Fruit fly (Drosophila melanogaster) whole organism, embryonic: Measurements from ENCODE around the gene Dup99B.
A peak's percentile ranks its signal among the peaks of the same experiment; 100 is the strongest.

Source experiments
- C15 ChIP-seq: fragments of 200-800 bp; sonication (Bioruptor generic); IDR thresholded peaks from 3 replicates; pipeline ENCODE4 v1.3.6; 2022; ENCODE audit warnings: missing biosample characterization, missing genetic modification characterization
- CG1024 ChIP-seq: fragments of 200-800 bp; sonication (Bioruptor generic); IDR thresholded peaks from 2 replicates; pipeline ENCODE4 v1.3.6; 2022; ENCODE audit warnings: missing biosample characterization, missing genetic modification characterization
- CG11085 ChIP-seq: fragments of 200-800 bp; sonication (Bioruptor generic); IDR thresholded peaks from 2 replicates; pipeline ENCODE4 v1.3.6; 2022; ENCODE audit warnings: missing biosample characterization, missing genetic modification characterization
- CG13287 ChIP-seq: fragments of 200-800 bp; sonication (Bioruptor generic); IDR thresholded peaks from 2 replicates; pipeline ENCODE4 v1.3.6; 2022; ENCODE audit warnings: missing biosample characterization, missing genetic modification characterization; ENCODE audit not compliant: partially characterized antibody
- CG13296 ChIP-seq: fragments of 200-800 bp; sonication (Bioruptor generic); optimal IDR thresholded peaks from 3 replicates; lab custom pipeline; 2018; ENCODE audit warnings: missing biosample characterization, mild to moderate bottlenecking, missing genetic modification characterization
- CG13424 ChIP-seq: fragments of 200-800 bp; sonication (Bioruptor generic); optimal IDR thresholded peaks from 2 replicates; lab custom pipeline; 2019; ENCODE audit warnings: missing biosample characterization, mild to moderate bottlenecking, missing genetic modification characterization, moderate library complexity
- CG13775 ChIP-seq: fragments of 200-800 bp; sonication (Bioruptor generic); optimal IDR thresholded peaks from 3 replicates; lab custom pipeline; 2017; ENCODE audit warnings: missing biosample characterization, mild to moderate bottlenecking, missing genetic modification characterization
- CG14014 ChIP-seq: fragments of 200-800 bp; sonication (Bioruptor generic); IDR thresholded peaks from 2 replicates; pipeline ENCODE4 v1.3.6; 2022; ENCODE audit warnings: missing biosample characterization, missing genetic modification characterization
- CG14441 ChIP-seq: fragments of 200-800 bp; sonication (Bioruptor generic); IDR thresholded peaks from 2 replicates; pipeline ENCODE4 v1.3.6; 2022; ENCODE audit warnings: missing biosample characterization, missing genetic modification characterization
- CG14710 ChIP-seq: fragments of 200-800 bp; sonication (Bioruptor generic); optimal IDR thresholded peaks from 3 replicates; lab custom pipeline; 2019; ENCODE audit warnings: missing biosample characterization, mild to moderate bottlenecking, missing genetic modification characterization, moderate library complexity
- CG1529 ChIP-seq: fragments of 200-800 bp; sonication (Bioruptor generic); optimal IDR thresholded peaks from 3 replicates; lab custom pipeline; 2018; ENCODE audit warnings: missing biosample characterization, missing genetic modification characterization
- CG18262 ChIP-seq: fragments of 200-800 bp; optimal IDR thresholded peaks from 3 replicates; lab custom pipeline; 2019; ENCODE audit warnings: missing biosample characterization, mild to moderate bottlenecking, missing genetic modification characterization, moderate library complexity
- CG32532 ChIP-seq: fragments of 200-800 bp; sonication (Bioruptor generic); IDR thresholded peaks from 2 replicates; pipeline ENCODE4 v1.3.6; 2022; ENCODE audit warnings: missing biosample characterization, missing genetic modification characterization
- CG4282 ChIP-seq: fragments of 200-800 bp; sonication (Bioruptor generic); optimal IDR thresholded peaks from 2 replicates; lab custom pipeline; 2016; ENCODE audit warnings: missing biosample characterization, missing genetic modification characterization
- CG5180 ChIP-seq: fragments of 200-800 bp; sonication (Bioruptor generic); optimal IDR thresholded peaks from 3 replicates; lab custom pipeline; 2017; ENCODE audit warnings: missing biosample characterization, missing genetic modification characterization, mild to moderate bottlenecking, moderate library complexity, missing genetic modification reagents
- CG6791 ChIP-seq: fragments of 200-800 bp; sonication (Bioruptor generic); IDR thresholded peaks from 3 replicates; pipeline ENCODE4 v1.3.6; 2022; ENCODE audit warnings: missing biosample characterization, missing genetic modification characterization; ENCODE audit not compliant: partially characterized antibody
- CG7357 ChIP-seq: fragments of 200-800 bp; sonication (Bioruptor generic); IDR thresholded peaks from 3 replicates; pipeline ENCODE4 v1.3.6; 2022; ENCODE audit warnings: missing biosample characterization, missing genetic modification characterization
- CG8281 ChIP-seq: fragments of 200-800 bp; sonication (Bioruptor generic); optimal IDR thresholded peaks from 2 replicates; lab custom pipeline; 2018; ENCODE audit warnings: missing biosample characterization, mild to moderate bottlenecking, missing genetic modification characterization, moderate library complexity
- CG9727 ChIP-seq: fragments of 200-800 bp; sonication (Bioruptor generic); optimal IDR thresholded peaks from 3 replicates; lab custom pipeline; 2017; ENCODE audit warnings: missing biosample characterization, mild to moderate bottlenecking, missing genetic modification characterization
- CG9932 ChIP-seq: fragments of 200-800 bp; sonication (Bioruptor generic); IDR thresholded peaks from 2 replicates; pipeline ENCODE4 v1.3.6; 2022; ENCODE audit warnings: missing biosample characterization, missing genetic modification characterization
- CkIIα-i1 ChIP-seq: fragments of 200-800 bp; sonication (Bioruptor generic); IDR thresholded peaks from 2 replicates; pipeline ENCODE4 v1.3.6; 2022; ENCODE audit warnings: missing biosample characterization, missing genetic modification characterization
- Dad ChIP-seq: fragments of 200-800 bp; sonication (Bioruptor generic); optimal IDR thresholded peaks from 3 replicates; lab custom pipeline; 2016; ENCODE audit warnings: missing biosample characterization, missing genetic modification characterization
- Fer2 ChIP-seq: fragments of 200-800 bp; sonication (Bioruptor generic); optimal IDR thresholded peaks from 2 replicates; lab custom pipeline; 2018; ENCODE audit warnings: missing biosample characterization, mild to moderate bottlenecking, missing genetic modification characterization, moderate library complexity
- H15 ChIP-seq: fragments of 200-800 bp; sonication (Bioruptor generic); IDR thresholded peaks from 3 replicates; pipeline ENCODE4 v1.3.6; 2022; ENCODE audit warnings: missing biosample characterization, missing genetic modification characterization
- HLHmδ ChIP-seq: fragments of 200-800 bp; sonication (Bioruptor generic); optimal IDR thresholded peaks from 2 replicates; lab custom pipeline; 2018; ENCODE audit warnings: missing biosample characterization, mild to moderate bottlenecking, missing genetic modification characterization, moderate library complexity
- Hmr ChIP-seq: fragments of 200-800 bp; sonication (Bioruptor generic); optimal IDR thresholded peaks from 3 replicates; lab custom pipeline; 2017; ENCODE audit warnings: mild to moderate bottlenecking, missing biosample characterization, missing genetic modification reagents, missing genetic modification characterization
- MBD-R2 ChIP-seq: fragments of 200-800 bp; sonication (Bioruptor generic); IDR thresholded peaks from 2 replicates; pipeline ENCODE4 v1.3.6; 2022; ENCODE audit warnings: missing biosample characterization, missing genetic modification characterization
- MESR4 ChIP-seq: fragments of 200-800 bp; sonication (Bioruptor generic); optimal IDR thresholded peaks from 2 replicates; lab custom pipeline; 2018; ENCODE audit warnings: missing biosample characterization, mild to moderate bottlenecking, missing genetic modification characterization, moderate library complexity
- Six4 ChIP-seq: fragments of 200-800 bp; sonication (Bioruptor generic); optimal IDR thresholded peaks from 2 replicates; lab custom pipeline; 2016; ENCODE audit warnings: missing biosample characterization, missing genetic modification characterization
- TFAM ChIP-seq: fragments of 200-800 bp; sonication (Bioruptor generic); optimal IDR thresholded peaks from 2 replicates; lab custom pipeline; 2017; ENCODE audit warnings: missing biosample characterization, missing genetic modification characterization, inconsistent platforms
- Usf ChIP-seq: fragments of 200-800 bp; sonication (Bioruptor generic); optimal IDR thresholded peaks from 2 replicates; lab custom pipeline; 2017; ENCODE audit warnings: missing genotype, missing biosample characterization, missing genetic modification characterization
- ac ChIP-seq: fragments of 200-800 bp; sonication (Bioruptor generic); optimal IDR thresholded peaks from 3 replicates; lab custom pipeline; 2017; ENCODE audit warnings: missing biosample characterization, mild to moderate bottlenecking, missing genetic modification characterization
- bigmax ChIP-seq: fragments of 200-800 bp; sonication (Bioruptor generic); optimal IDR thresholded peaks from 2 replicates; lab custom pipeline; 2018; ENCODE audit warnings: missing biosample characterization, mild to moderate bottlenecking, missing genetic modification characterization
- dysf ChIP-seq: fragments of 200-800 bp; sonication (Bioruptor generic); IDR thresholded peaks from 3 replicates; pipeline ENCODE4 v1.3.6; 2022; ENCODE audit warnings: missing biosample characterization, missing genetic modification characterization
- ftz-f1 ChIP-seq: fragments of 200-800 bp; sonication (Bioruptor generic); optimal IDR thresholded peaks from 2 replicates; lab custom pipeline; 2016; ENCODE audit warnings: missing biosample characterization, missing genetic modification characterization
- her ChIP-seq: fragments of 200-800 bp; sonication (Bioruptor generic); optimal IDR thresholded peaks from 2 replicates; lab custom pipeline; 2016; ENCODE audit warnings: missing biosample characterization, missing genetic modification characterization
- insv ChIP-seq, 2 experiments: fragments of 200-800 bp; sonication (Bioruptor generic); optimal IDR thresholded peaks; 3 replicates each; lab custom pipeline; 2016 to 2018; ENCODE audit warnings: missing biosample characterization in 2 of 2, missing genetic modification characterization in 2 of 2
- inv ChIP-seq: fragments of 200-800 bp; sonication (Bioruptor generic); IDR thresholded peaks from 2 replicates; pipeline ENCODE4 v1.3.6; 2022; ENCODE audit warnings: missing biosample characterization, missing genetic modification characterization; ENCODE audit not compliant: partially characterized antibody
- jigr1 ChIP-seq: fragments of 200-800 bp; sonication (Bioruptor generic); IDR thresholded peaks from 3 replicates; pipeline ENCODE4 v1.3.6; 2022; ENCODE audit warnings: missing biosample characterization, missing genetic modification characterization
- jumu ChIP-seq: fragments of 200-800 bp; sonication (Bioruptor generic); optimal IDR thresholded peaks from 3 replicates; lab custom pipeline; 2016; ENCODE audit warnings: missing biosample characterization, missing genetic modification characterization
- kay ChIP-seq: fragments of 200-800 bp; sonication (Bioruptor generic); optimal IDR thresholded peaks from 2 replicates; lab custom pipeline; 2016; ENCODE audit warnings: missing biosample characterization, missing genetic modification characterization
- odd ChIP-seq: fragments of 200-800 bp; sonication (Bioruptor generic); optimal IDR thresholded peaks from 2 replicates; lab custom pipeline; 2017; ENCODE audit warnings: missing biosample characterization, mild to moderate bottlenecking, missing genetic modification characterization
- org-1 ChIP-seq: fragments of 200-800 bp; sonication (Bioruptor generic); optimal IDR thresholded peaks from 2 replicates; lab custom pipeline; 2017; ENCODE audit warnings: missing biosample characterization, missing genetic modification characterization
- repo ChIP-seq: fragments of 200-800 bp; sonication (Bioruptor generic); optimal IDR thresholded peaks from 2 replicates; lab custom pipeline; 2016; ENCODE audit warnings: missing biosample characterization, missing genetic modification characterization
- sd ChIP-seq: fragments of 200-800 bp; sonication (Bioruptor generic); optimal IDR thresholded peaks from 3 replicates; lab custom pipeline; 2018; ENCODE audit warnings: missing biosample characterization, mild to moderate bottlenecking, missing genetic modification characterization, moderate library complexity
- shn ChIP-seq: fragments of 200-800 bp; sonication (Bioruptor generic); optimal IDR thresholded peaks from 3 replicates; lab custom pipeline; 2016; ENCODE audit warnings: missing biosample characterization, missing genetic modification characterization
- sisA ChIP-seq: fragments of 200-800 bp; sonication (Bioruptor generic); IDR thresholded peaks from 2 replicates; pipeline ENCODE4 v1.3.6; 2022; ENCODE audit warnings: missing biosample characterization, missing genetic modification characterization
- sob ChIP-seq: fragments of 200-800 bp; sonication (Bioruptor generic); IDR thresholded peaks from 2 replicates; pipeline ENCODE4 v1.3.6; 2022; ENCODE audit warnings: missing biosample characterization, missing genetic modification characterization
- tio ChIP-seq: fragments of 200-800 bp; sonication (Bioruptor generic); optimal IDR thresholded peaks from 2 replicates; lab custom pipeline; 2017; ENCODE audit warnings: missing biosample characterization, missing genetic modification characterization, inconsistent platforms
- unc-4 ChIP-seq: fragments of 200-800 bp; sonication (Bioruptor generic); IDR thresholded peaks from 2 replicates; pipeline ENCODE4 v1.3.6; 2022; ENCODE audit warnings: missing biosample characterization, missing genetic modification characterization; ENCODE audit not compliant: partially characterized antibody
- z ChIP-seq: fragments of 200-800 bp; sonication (Bioruptor generic); IDR thresholded peaks from 3 replicates; pipeline ENCODE4 v1.3.6; 2022; ENCODE audit warnings: missing biosample characterization, missing genetic modification characterization

The Dup99B gene

DNA sequence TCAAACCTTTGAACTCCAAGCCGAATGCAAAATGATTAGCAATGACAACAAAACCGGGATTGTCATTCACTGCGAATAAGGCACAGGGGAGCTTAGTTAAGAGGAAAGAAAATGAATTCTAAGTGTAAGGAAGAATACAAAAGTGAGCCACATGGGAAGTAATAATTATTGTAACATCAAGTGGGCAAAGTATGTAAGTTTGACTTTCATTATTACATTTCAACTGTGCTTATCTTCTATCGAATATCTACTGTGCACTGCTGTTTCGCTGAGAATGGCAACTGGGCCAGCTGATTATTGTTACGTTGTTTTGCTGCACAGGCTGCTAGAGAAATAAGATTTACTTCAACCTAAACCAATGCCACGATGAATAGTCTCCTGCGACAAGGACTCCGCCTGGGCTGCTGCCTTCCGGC, 21.5 kb upstream of the Dup99B start, which contains the start of the genes CG7601 and CIA30 (continued):
- TF ChIP-seq her (GFP tag; lab: Kevin White, UChicago) (peak; percentile 97), ac (GFP tag; lab: Kevin White, UChicago) (peak; percentile 78), CG9727 (GFP tag; lab: Kevin White, UChicago) (peak; percentile 98), CG1024 (GFP tag; lab: Robert Waterston, UW) (peak; percentile 99), HLHmδ (GFP tag; lab: Kevin White, UChicago) (no peak), CG4282 (GFP tag; lab: Kevin White, UChicago) (peak; percentile 95), insv (GFP tag; optimal IDR thresholded peaks at IDR 0.05; lab: Kevin White, UChicago) (peak; percentile 25 to 68), CG1529 (peak; percentile 92), Six4 (GFP tag; lab: Kevin White, UChicago) (peak; percentile 99), CkIIα-i1 (peak; percentile 100), sob (GFP tag; lab: Robert Waterston, UW) (peak; percentile 100), CG5180 (peak; percentile 92), CG14014 (GFP tag; lab: Robert Waterston, UW) (peak; percentile 100), unc-4 (GFP tag; lab: Robert Waterston, UW) (peak; percentile 35; the same call in 1 of the 2 replicates), inv (GFP tag; lab: Robert Waterston, UW) (no peak), TFAM (GFP tag; lab: Kevin White, UChicago) (peak; percentile 84), org-1 (GFP tag; lab: Kevin White, UChicago) (peak; percentile 98), MBD-R2 (GFP tag; lab: Robert Waterston, UW) (peak; percentile 100), sisA (GFP tag; lab: Robert Waterston, UW) (peak; percentile 100), H15 (GFP tag; lab: Robert Waterston, UW) (peak; percentile 100), Usf (GFP tag; lab: Kevin White, UChicago) (peak; percentile 93), CG13424 (tag; lab: Kevin White, UChicago) (peak; percentile 98), CG14710 (peak; percentile 96), CG11085 (GFP tag; lab: Robert Waterston, UW) (peak; percentile 100), MESR4 (GFP tag; lab: Kevin White, UChicago) (peak; percentile 55), CG13296 (GFP tag; lab: Kevin White, UChicago) (peak; percentile 97), CG13775 (GFP tag; lab: Kevin White, UChicago) (peak; percentile 96), CG6791 (no peak), CG7357 (GFP tag; lab: Robert Waterston, UW) (peak; percentile 99), bigmax (GFP tag; lab: Kevin White, UChicago) (peak; percentile 70), jumu (GFP tag; lab: Kevin White, UChicago) (peak; percentile 99), Dad (GFP tag; lab: Kevin White, UChicago) (peak; percentile 98), tio (peak; percentile 96), odd (GFP tag; lab: Kevin White, UChicago) (peak; percentile 89), Hmr (GFP tag; lab: Kevin White, UChicago) (peak; percentile 98), shn (GFP tag; lab: Kevin White, UChicago) (peak; percentile 98), dysf (GFP tag; lab: Robert Waterston, UW) (peak; percentile 100), CG32532 (GFP tag; lab: Robert Waterston, UW) (peak; percentile 100), Fer2 (tag; lab: Kevin White, UChicago) (peak; percentile 99), C15 (GFP tag; lab: Robert Waterston, UW) (peak; percentile 100), CG18262 (peak; percentile 97), kay (GFP tag; lab: Kevin White, UChicago) (peak; percentile 98), ftz-f1 (GFP tag; lab: Kevin White, UChicago) (peak; percentile 78), CG14441 (GFP tag; lab: Robert Waterston, UW) (peak; percentile 100), sd (tag; lab: Kevin White, UChicago) (no peak), CG13287 (GFP tag; lab: Robert Waterston, UW) (peak; percentile 65), repo (GFP tag; lab: Kevin White, UChicago) (peak; percentile 99), CG9932 (GFP tag; lab: Robert Waterston, UW) (peak; percentile 100), z (GFP tag; lab: Robert Waterston, UW) (peak; percentile 90), jigr1 (GFP tag; lab: Robert Waterston, UW) (peak; percentile 100), CG8281 (tag; lab: Kevin White, UChicago) (peak; percentile 94)
